Worm (Caenorhabditis elegans) whole organism, L4/young adult: ENCODE results near the gene EEED8.14.

ENCODE experiments used
- W03F9.2 ChIP-seq: fragments of 150-350 bp; optimal IDR thresholded peaks from 2 replicates; lab custom pipeline; 2014; ENCODE audit warnings: missing biosample characterization, missing genetic modification characterization
- dao-5 ChIP-seq: sonication (generic microtip); optimal IDR thresholded peaks from 2 replicates; lab custom pipeline; 2016; ENCODE audit warnings: missing genotype, missing genetic modification characterization, moderate library complexity, missing compliant biosample characterization
- him-1 ChIP-seq: sonication (generic microtip); optimal IDR thresholded peaks from 2 replicates; lab custom pipeline; 2016; ENCODE audit warnings: missing genotype, missing genetic modification reagents, missing genetic modification characterization, missing compliant biosample characterization

DNA sequence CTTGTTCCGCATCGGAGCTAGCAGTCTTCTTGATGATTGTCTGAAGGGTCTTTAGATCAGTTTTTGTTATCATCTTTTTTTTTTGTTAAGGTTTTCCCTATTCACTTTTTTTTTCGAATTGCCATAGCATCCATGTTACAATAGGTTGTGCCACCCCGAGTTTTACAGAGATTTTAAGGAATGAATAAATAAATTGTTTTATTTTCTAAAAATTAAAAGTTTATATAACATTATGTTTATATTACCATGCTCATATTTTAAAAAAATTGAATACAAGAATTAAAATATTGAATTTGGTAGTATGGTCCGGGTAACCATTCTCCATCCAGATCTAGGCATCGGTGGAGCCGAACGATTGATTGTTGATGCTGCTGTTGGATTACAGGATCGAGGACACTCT is 38.9 kb downstream of the EEED8.14 start, which contains the start of gene algn-2:
- TF ChIP-seq him-1 (tag; lab: Kevin White, UChicago): no peak
- no peak for TF ChIP-seq W03F9.2 (tag; lab: Kevin White, UChicago)
- TF ChIP-seq dao-5 (tag; lab: Kevin White, UChicago): no peak
